Worm (Caenorhabditis elegans): ENCODE data around the gene F40F4.7.

F40F4.7 gene

ce11 chrX:3204778-3205177 lies 41.0 kb downstream of the F40F4.7 start, which contains the start of gene F28B4.1:
F28B4.1 (plus strand) TSS chrX:3205078.
- no peak for TF ChIP-seq ceh-36 (tag; optimal IDR thresholded peaks at IDR 0.05)
- no peak for TF ChIP-seq pes-1 (GFP tag; IDR thresholded peaks at IDR 0.05)
- TF ChIP-seq ama-1 (optimal IDR thresholded peaks at IDR 0.05), result no peak

- no peak for TF ChIP-seq hmbx-1 (tag; optimal IDR thresholded peaks at IDR 0.05)
- no peak for TF ChIP-seq scrt-1 (GFP tag; IDR thresholded peaks at IDR 0.05)
Measured at ce11 chrX:3202350-3202749, 43.4 kb downstream of the F40F4.7 start.

ce11 chrX:3199249-3199648 lies 46.5 kb downstream of the F40F4.7 start, which contains the start of gene fax-1:
fax-1 (minus strand) TSS chrX:3199349.
- TF ChIP-seq hnd-1 (tag; optimal IDR thresholded peaks at IDR 0.05) (no peak), aly-1 (tag; optimal IDR thresholded peaks at IDR 0.05) (no peak), hmg-4 (GFP tag; optimal IDR thresholded peaks at IDR 0.05) (no peak), sea-1 (GFP tag; conservative IDR thresholded peaks at IDR 0.05) (no peak), flt-1 (GFP tag; IDR thresholded peaks at IDR 0.05) (no peak), tbx-11 (GFP tag; IDR thresholded peaks at IDR 0.05) (no peak), scrt-1 (GFP tag; IDR thresholded peaks at IDR 0.05) (no peak), pes-1 (GFP tag; IDR thresholded peaks at IDR 0.05) (no peak)

ce11 chrX:3197319-3197718 lies 48.4 kb downstream of the F40F4.7 start:
- TF ChIP-seq pes-1 (GFP tag; IDR thresholded peaks at IDR 0.05), result no peak
- TF ChIP-seq tbx-11 (GFP tag; IDR thresholded peaks at IDR 0.05), result no peak
- no peak for TF ChIP-seq B0310.2 (tag; optimal IDR thresholded peaks at IDR 0.05)
- no peak for TF ChIP-seq ceh-13 (GFP tag; optimal IDR thresholded peaks at IDR 0.05)
- TF ChIP-seq tra-4 (tag; optimal IDR thresholded peaks at IDR 0.05), result no peak
- no peak for TF ChIP-seq flt-1 (GFP tag; IDR thresholded peaks at IDR 0.05)
- TF ChIP-seq ceh-36 (tag; optimal IDR thresholded peaks at IDR 0.05), result no peak
- no peak for TF ChIP-seq ets-7 (tag; optimal IDR thresholded peaks at IDR 0.05)
- TF ChIP-seq ama-1 (optimal IDR thresholded peaks at IDR 0.05), result no peak
- TF ChIP-seq scrt-1 (GFP tag; IDR thresholded peaks at IDR 0.05), result no peak
- no peak for TF ChIP-seq tbx-37 (GFP tag; conservative IDR thresholded peaks at IDR 0.05)
- TF ChIP-seq hmg-4 (GFP tag; optimal IDR thresholded peaks at IDR 0.05), result no peak
- no peak for TF ChIP-seq F13C5.2 (tag; optimal IDR thresholded peaks at IDR 0.05)
- TF ChIP-seq hmbx-1 (tag; optimal IDR thresholded peaks at IDR 0.05), result no peak

Data from whole organism, early embryonic.